Fruit fly (Drosophila melanogaster) whole organism, prepupa: ENCODE results near the gene CG6330.

Experiments used
- Blimp-1 ChIP-seq: fragments of 200-800 bp; sonication (Bioruptor generic); optimal IDR thresholded peaks from 3 replicates; lab custom pipeline; 2017; ENCODE audit warnings: missing biosample characterization, missing genetic modification characterization, mild to moderate bottlenecking, moderate library complexity, missing genetic modification reagents
- CG11762 ChIP-seq: fragments of 200-800 bp; sonication (Bioruptor generic); optimal IDR thresholded peaks from 3 replicates; lab custom pipeline; 2016; ENCODE audit warnings: missing biosample characterization, missing genetic modification characterization; ENCODE audit not compliant: insufficient read depth
- CG31627 ChIP-seq: fragments of 200-800 bp; sonication (Bioruptor generic); optimal IDR thresholded peaks from 3 replicates; lab custom pipeline; 2016; ENCODE audit warnings: missing biosample characterization, missing genetic modification characterization
- CG3919 ChIP-seq: fragments of 200-800 bp; sonication (Bioruptor generic); optimal IDR thresholded peaks from 3 replicates; lab custom pipeline; 2016; ENCODE audit warnings: missing biosample characterization, missing genetic modification characterization
- CG6792 ChIP-seq: fragments of 200-800 bp; sonication (Bioruptor generic); optimal IDR thresholded peaks from 3 replicates; lab custom pipeline; 2016; ENCODE audit warnings: missing biosample characterization, missing genetic modification characterization
- Gug ChIP-seq: fragments of 200-800 bp; sonication (Bioruptor generic); IDR thresholded peaks from 2 replicates; pipeline ENCODE4 v1.3.6; 2022; ENCODE audit warnings: missing biosample characterization, missing genetic modification characterization
- Lpt ChIP-seq: fragments of 200-800 bp; sonication (Bioruptor generic); optimal IDR thresholded peaks from 3 replicates; lab custom pipeline; 2016; ENCODE audit warnings: missing biosample characterization, missing genetic modification characterization
- Smox ChIP-seq: fragments of 200-800 bp; sonication (Bioruptor generic); optimal IDR thresholded peaks from 3 replicates; lab custom pipeline; 2016; ENCODE audit warnings: missing biosample characterization, missing genetic modification characterization
- dsx ChIP-seq: fragments of 200-800 bp; optimal IDR thresholded peaks from 3 replicates; lab custom pipeline; 2019; ENCODE audit warnings: missing biosample characterization, mild to moderate bottlenecking, missing genetic modification characterization, moderate library complexity; ENCODE audit not compliant: poor library complexity, severe bottlenecking
- fd59A ChIP-seq: fragments of 200-800 bp; sonication (Bioruptor generic); optimal IDR thresholded peaks from 2 replicates; lab custom pipeline; 2017; ENCODE audit warnings: missing biosample characterization, mild to moderate bottlenecking, missing genetic modification characterization, missing genetic modification reagents

DNA sequence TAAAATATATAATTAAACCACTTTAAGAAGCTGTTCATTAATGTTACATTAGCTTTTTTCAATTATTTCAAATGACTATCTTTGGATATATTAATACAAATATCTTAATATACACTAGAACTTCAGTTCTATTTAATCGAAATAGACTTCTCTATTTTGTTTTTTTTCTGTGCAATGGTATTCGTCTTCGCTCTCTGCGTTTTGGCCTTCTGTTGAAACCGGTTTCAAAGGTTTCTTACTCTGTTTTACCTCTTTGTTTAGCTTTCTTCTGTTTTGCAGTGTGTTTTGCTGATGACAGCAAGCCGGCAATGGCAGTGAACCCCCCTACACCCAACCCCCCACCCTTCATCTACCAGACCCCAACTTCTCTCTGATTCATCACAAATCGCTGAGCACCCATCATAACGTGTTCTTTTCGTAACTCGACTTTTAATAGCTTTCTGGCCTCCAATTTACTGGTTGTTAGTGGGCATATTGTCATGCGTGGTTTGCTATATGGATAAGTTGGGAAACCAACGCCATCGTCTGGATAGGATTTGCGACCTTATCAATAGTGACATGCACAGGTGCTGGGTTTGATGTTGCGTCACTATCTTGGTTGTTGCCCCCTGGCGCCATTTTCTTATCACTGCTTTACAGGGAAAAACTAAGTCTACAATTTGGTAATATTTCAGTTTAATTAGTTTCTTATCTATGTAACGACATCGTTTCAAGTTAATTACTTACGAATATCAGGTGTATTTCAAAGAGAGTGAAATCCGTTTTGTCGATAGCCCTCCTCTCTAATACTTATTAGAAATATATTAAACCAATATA, 10.7 kb upstream of the CG6330 start:
- TF ChIP-seq Lpt (GFP tag; lab: Kevin White, UChicago) (no peak), CG6792 (GFP tag; lab: Kevin White, UChicago) (no peak), Smox (GFP tag; lab: Kevin White, UChicago) (no peak), CG3919 (no peak), fd59A (no peak), Blimp-1 (GFP tag; lab: Kevin White, UChicago) (no peak), Gug (no peak), CG31627 (GFP tag; lab: Kevin White, UChicago) (no peak), dsx (no peak), CG11762 (no peak)
